Fruit fly (Drosophila melanogaster) whole organism, embryonic: Measurements from ENCODE around the gene mRpS26.
A peak's percentile ranks its signal among the peaks of the same experiment; 100 is the strongest.

Experiments used
- Blimp-1 ChIP-seq: fragments of 200-800 bp; sonication (Bioruptor generic); optimal IDR thresholded peaks from 3 replicates; lab custom pipeline; 2018; ENCODE audit warnings: missing biosample characterization, missing genetic modification characterization, mild to moderate bottlenecking, moderate library complexity, missing genetic modification reagents
- CG10209 ChIP-seq: fragments of 200-800 bp; sonication (Bioruptor generic); optimal IDR thresholded peaks from 3 replicates; lab custom pipeline; 2017; ENCODE audit warnings: missing biosample characterization, mild to moderate bottlenecking, missing genetic modification characterization, missing genetic modification reagents
- CG11504 ChIP-seq: fragments of 200-800 bp; sonication (Bioruptor generic); optimal IDR thresholded peaks from 3 replicates; lab custom pipeline; 2019; ENCODE audit warnings: missing biosample characterization, mild to moderate bottlenecking, missing genetic modification characterization, moderate library complexity
- CG11560 ChIP-seq: fragments of 200-800 bp; sonication (Bioruptor generic); IDR thresholded peaks from 3 replicates; pipeline ENCODE4 v1.3.6; 2022; ENCODE audit warnings: missing biosample characterization, missing genetic modification characterization
- CG11695 ChIP-seq: fragments of 200-800 bp; sonication (Bioruptor generic); IDR thresholded peaks from 3 replicates; pipeline ENCODE4 v1.3.6; 2022; ENCODE audit warnings: missing biosample characterization, missing genetic modification characterization
- CG13123 ChIP-seq: fragments of 200-800 bp; sonication (Bioruptor generic); optimal IDR thresholded peaks from 2 replicates; lab custom pipeline; 2016; ENCODE audit warnings: missing biosample characterization, missing genetic modification characterization
- CG13775 ChIP-seq: fragments of 200-800 bp; sonication (Bioruptor generic); optimal IDR thresholded peaks from 3 replicates; lab custom pipeline; 2017; ENCODE audit warnings: missing biosample characterization, mild to moderate bottlenecking, missing genetic modification characterization
- CG14014 ChIP-seq: fragments of 200-800 bp; sonication (Bioruptor generic); IDR thresholded peaks from 2 replicates; pipeline ENCODE4 v1.3.6; 2022; ENCODE audit warnings: missing biosample characterization, missing genetic modification characterization
- CG15269 ChIP-seq: fragments of 200-800 bp; sonication (Bioruptor generic); optimal IDR thresholded peaks from 2 replicates; lab custom pipeline; 2018; ENCODE audit warnings: missing biosample characterization, mild to moderate bottlenecking, missing genetic modification characterization, moderate library complexity
- CG15696 ChIP-seq: fragments of 200-800 bp; sonication (Bioruptor generic); optimal IDR thresholded peaks from 2 replicates; lab custom pipeline; 2019; ENCODE audit warnings: missing biosample characterization, mild to moderate bottlenecking, missing genetic modification characterization, moderate library complexity
- CG16813 ChIP-seq: fragments of 200-800 bp; sonication (Bioruptor generic); IDR thresholded peaks from 3 replicates; pipeline ENCODE4 v1.3.6; 2022; ENCODE audit warnings: missing biosample characterization, missing genetic modification characterization; ENCODE audit not compliant: partially characterized antibody
- CG17612 ChIP-seq: fragments of 200-800 bp; sonication (Bioruptor generic); IDR thresholded peaks from 2 replicates; pipeline ENCODE4 v1.3.6; 2022; ENCODE audit warnings: missing biosample characterization, missing genetic modification characterization
- CG2199 ChIP-seq: fragments of 200-800 bp; sonication (Bioruptor generic); IDR thresholded peaks from 3 replicates; pipeline ENCODE4 v1.3.6; 2022; ENCODE audit warnings: missing biosample characterization, missing genetic modification characterization
- CG2678 ChIP-seq: fragments of 200-800 bp; sonication (Bioruptor generic); optimal IDR thresholded peaks from 3 replicates; lab custom pipeline; 2019; ENCODE audit warnings: missing biosample characterization, mild to moderate bottlenecking, missing genetic modification characterization, moderate library complexity
- CG4707 ChIP-seq: fragments of 200-800 bp; sonication (Bioruptor generic); optimal IDR thresholded peaks from 2 replicates; lab custom pipeline; 2018; ENCODE audit warnings: missing biosample characterization, mild to moderate bottlenecking, missing genetic modification characterization, moderate library complexity
- CG6175 ChIP-seq: fragments of 200-800 bp; sonication (Bioruptor generic); IDR thresholded peaks from 3 replicates; pipeline ENCODE4 v1.3.6; 2022; ENCODE audit warnings: missing biosample characterization, missing genetic modification characterization
- CG7357 ChIP-seq: fragments of 200-800 bp; sonication (Bioruptor generic); IDR thresholded peaks from 3 replicates; pipeline ENCODE4 v1.3.6; 2022; ENCODE audit warnings: missing biosample characterization, missing genetic modification characterization
- CG7839 ChIP-seq: fragments of 200-800 bp; sonication (Bioruptor generic); optimal IDR thresholded peaks from 3 replicates; lab custom pipeline; 2018; ENCODE audit warnings: missing biosample characterization, mild to moderate bottlenecking, missing genetic modification characterization, moderate library complexity
- D19B ChIP-seq: fragments of 200-800 bp; sonication (Bioruptor generic); optimal IDR thresholded peaks from 2 replicates; lab custom pipeline; 2017; ENCODE audit warnings: missing biosample characterization, mild to moderate bottlenecking, missing genetic modification characterization
- E2f2 ChIP-seq: fragments of 200-800 bp; sonication (Bioruptor generic); IDR thresholded peaks from 2 replicates; pipeline ENCODE4 v1.3.6; 2022; ENCODE audit warnings: missing biosample characterization, missing genetic modification characterization
- Eip74EF ChIP-seq, 2 experiments: fragments of 200-800 bp in 1 of 2; fragments of >200 bp in 1 of 2; sonication (Bioruptor generic) in 1 of 2; optimal IDR thresholded peaks; 2 replicates each; lab custom pipeline; 2017 to 2019; ENCODE audit warnings: missing biosample characterization in 2 of 2, missing genetic modification characterization in 2 of 2, mild to moderate bottlenecking in 1 of 2, moderate library complexity in 1 of 2
- Ets65A ChIP-seq: fragments of 200-800 bp; sonication (Bioruptor generic); peaks from one replicate; lab custom pipeline; 2016; ENCODE audit warnings: missing biosample characterization, missing genetic modification characterization
- H2.0 ChIP-seq: fragments of 200-800 bp; sonication (Bioruptor generic); IDR thresholded peaks from 2 replicates; pipeline ENCODE4 v1.3.6; 2022; ENCODE audit warnings: missing biosample characterization, missing genetic modification characterization
- HLH4C ChIP-seq: fragments of 200-800 bp; sonication (Bioruptor generic); IDR thresholded peaks from 3 replicates; pipeline ENCODE4 v1.3.6; 2022; ENCODE audit warnings: missing biosample characterization, missing genetic modification characterization; ENCODE audit not compliant: partially characterized antibody
- HmgZ ChIP-seq: fragments of 200-800 bp; sonication (Bioruptor generic); optimal IDR thresholded peaks from 2 replicates; lab custom pipeline; 2018; ENCODE audit warnings: missing biosample characterization, mild to moderate bottlenecking, missing genetic modification characterization
- Hr51 ChIP-seq, 2 experiments: fragments of 200-800 bp; sonication (Bioruptor generic); optimal IDR thresholded peaks; 2 replicates in 1 of 2; 3 replicates in 1 of 2; lab custom pipeline; 2016 to 2018; ENCODE audit warnings: missing biosample characterization in 2 of 2, missing genetic modification characterization in 2 of 2, mild to moderate bottlenecking in 1 of 2, moderate library complexity in 1 of 2
- Max ChIP-seq: fragments of 200-800 bp; sonication (Bioruptor generic); optimal IDR thresholded peaks from 2 replicates; lab custom pipeline; 2016; ENCODE audit warnings: missing biosample characterization, mild to moderate bottlenecking, missing genetic modification characterization
- Med ChIP-seq: fragments of 200-800 bp; sonication (Bioruptor generic); peaks from one replicate; lab custom pipeline; 2016; ENCODE audit warnings: missing biosample characterization, missing genetic modification characterization, mild to moderate bottlenecking, inconsistent platforms, moderate library complexity
- Nf-YA ChIP-seq: fragments of 200-800 bp; sonication (Bioruptor generic); IDR thresholded peaks from 2 replicates; pipeline ENCODE4 v1.3.6; 2022; ENCODE audit warnings: missing biosample characterization, missing genetic modification characterization
- Spps ChIP-seq: fragments of 200-800 bp; sonication (Bioruptor generic); optimal IDR thresholded peaks from 2 replicates; lab custom pipeline; 2018; ENCODE audit warnings: missing biosample characterization, mild to moderate bottlenecking, missing genetic modification characterization
- dmrt99B ChIP-seq: fragments of 200-800 bp; sonication (Bioruptor generic); optimal IDR thresholded peaks from 2 replicates; lab custom pipeline; 2018; ENCODE audit warnings: missing biosample characterization, mild to moderate bottlenecking, missing genetic modification characterization, moderate library complexity
- fd96Cb ChIP-seq: fragments of 200-800 bp; sonication (Bioruptor generic); optimal IDR thresholded peaks from 2 replicates; lab custom pipeline; 2018; ENCODE audit warnings: missing biosample characterization, mild to moderate bottlenecking, missing genetic modification characterization, moderate library complexity
- fu2 ChIP-seq: fragments of 200-800 bp; sonication (Bioruptor generic); optimal IDR thresholded peaks from 2 replicates; lab custom pipeline; 2016; ENCODE audit warnings: missing biosample characterization, missing genetic modification characterization
- gem ChIP-seq: fragments of 200-800 bp; sonication (Bioruptor generic); optimal IDR thresholded peaks from 2 replicates; lab custom pipeline; 2019; ENCODE audit warnings: missing biosample characterization, mild to moderate bottlenecking, missing genetic modification characterization, moderate library complexity
- grau ChIP-seq: fragments of 200-800 bp; optimal IDR thresholded peaks from 3 replicates; lab custom pipeline; 2019; ENCODE audit warnings: missing biosample characterization, mild to moderate bottlenecking, missing genetic modification characterization, moderate library complexity
- her ChIP-seq: fragments of 200-800 bp; sonication (Bioruptor generic); optimal IDR thresholded peaks from 2 replicates; lab custom pipeline; 2016; ENCODE audit warnings: missing biosample characterization, missing genetic modification characterization
- ken ChIP-seq: fragments of 200-800 bp; sonication (Bioruptor generic); IDR thresholded peaks from 3 replicates; pipeline ENCODE4 v1.3.6; 2022; ENCODE audit warnings: missing biosample characterization, missing genetic modification characterization
- onecut ChIP-seq: fragments of 200-800 bp; sonication (Bioruptor generic); IDR thresholded peaks from 2 replicates; pipeline ENCODE4 v1.3.6; 2022; ENCODE audit warnings: missing biosample characterization, missing genetic modification characterization
- pan ChIP-seq, 4 experiments: fragments of >200 bp in 3 of 4; fragments of 200-800 bp in 1 of 4; sonication (Bioruptor generic) in 1 of 4; optimal IDR thresholded peaks in 3 of 4; IDR thresholded peaks in 1 of 4; 2 replicates each; pipeline versions ENCODE4 v1.3.6 to Lab custom; 2017 to 2022; ENCODE audit warnings: missing biosample characterization in 2 of 4, missing genetic modification characterization in 2 of 4, mixed read lengths in 1 of 4
- row ChIP-seq: fragments of 200-800 bp; sonication (Bioruptor generic); IDR thresholded peaks from 3 replicates; pipeline ENCODE4 v1.3.6; 2022; ENCODE audit warnings: missing biosample characterization, missing genetic modification characterization
- sc ChIP-seq, 3 experiments: fragments of >200 bp in 2 of 3; fragments of 200-800 bp in 1 of 3; sonication (Bioruptor generic) in 1 of 3; optimal IDR thresholded peaks; 2 replicates in 2 of 3; 3 replicates in 1 of 3; lab custom pipeline; 2017; ENCODE audit warnings: mild to moderate bottlenecking in 1 of 3, missing biosample characterization in 1 of 3, missing genetic modification characterization in 1 of 3, missing genetic modification reagents in 1 of 3
- scrt ChIP-seq: fragments of 200-800 bp; sonication (Bioruptor generic); optimal IDR thresholded peaks from 2 replicates; lab custom pipeline; 2018; ENCODE audit warnings: missing biosample characterization, mild to moderate bottlenecking, missing genetic modification characterization, moderate library complexity
- stwl ChIP-seq: fragments of 200-800 bp; sonication (Bioruptor generic); optimal IDR thresholded peaks from 3 replicates; lab custom pipeline; 2018; ENCODE audit warnings: missing biosample characterization, mild to moderate bottlenecking, missing genetic modification characterization, moderate library complexity
- sug ChIP-seq: fragments of 200-800 bp; optimal IDR thresholded peaks from 2 replicates; lab custom pipeline; 2019; ENCODE audit warnings: missing biosample characterization, mild to moderate bottlenecking, missing genetic modification characterization, moderate library complexity
- wor ChIP-seq: fragments of 200-800 bp; sonication (Bioruptor generic); IDR thresholded peaks from 2 replicates; pipeline ENCODE4 v1.3.6; 2022; ENCODE audit warnings: missing biosample characterization, missing genetic modification characterization
- yki ChIP-seq: fragments of >200 bp; optimal IDR thresholded peaks from 3 replicates; lab custom pipeline; 2018
- zen ChIP-seq: fragments of 200-800 bp; sonication (Bioruptor generic); optimal IDR thresholded peaks from 3 replicates; lab custom pipeline; 2018; ENCODE audit warnings: missing biosample characterization, mild to moderate bottlenecking, missing genetic modification characterization, moderate library complexity
- zen2 ChIP-seq: fragments of 200-800 bp; sonication (Bioruptor generic); IDR thresholded peaks from 3 replicates; pipeline ENCODE4 v1.3.6; 2022; ENCODE audit warnings: missing biosample characterization, missing genetic modification characterization; ENCODE audit not compliant: partially characterized antibody

Gene mRpS26

dm6 chr3L:18088027-18088426, 18.4 kb upstream of the mRpS26 start (continued):
- TF ChIP-seq CG15696 (tag; lab: Kevin White, UChicago): peak; percentile 12
- TF ChIP-seq HmgZ (tag; lab: Kevin White, UChicago): peak; percentile 4
- TF ChIP-seq CG7839 (tag; lab: Kevin White, UChicago): peak; percentile 34
- no peak for TF ChIP-seq Nf-YA (GFP tag; lab: Robert Waterston, UW)
- TF ChIP-seq Eip74EF (GFP tag; optimal IDR thresholded peaks at IDR 0.05; lab: Kevin White, UChicago): peak in 1 of 2 experiments; percentile 99
- TF ChIP-seq zen2 (GFP tag; lab: Robert Waterston, UW): no peak
- peak; percentile 47; the same call in 2 of the 3 replicates for TF ChIP-seq HLH4C (GFP tag; lab: Robert Waterston, UW)
- TF ChIP-seq sug: peak; percentile 29
- TF ChIP-seq CG11560: no peak
- TF ChIP-seq Ets65A: peak; percentile 69
- no peak for TF ChIP-seq CG11695
- TF ChIP-seq CG16813 (GFP tag; lab: Robert Waterston, UW): peak; percentile 43; the same call in 1 of the 3 replicates
- peak; percentile 20 for TF ChIP-seq yki (lab: Kevin White, UChicago)

DNA sequence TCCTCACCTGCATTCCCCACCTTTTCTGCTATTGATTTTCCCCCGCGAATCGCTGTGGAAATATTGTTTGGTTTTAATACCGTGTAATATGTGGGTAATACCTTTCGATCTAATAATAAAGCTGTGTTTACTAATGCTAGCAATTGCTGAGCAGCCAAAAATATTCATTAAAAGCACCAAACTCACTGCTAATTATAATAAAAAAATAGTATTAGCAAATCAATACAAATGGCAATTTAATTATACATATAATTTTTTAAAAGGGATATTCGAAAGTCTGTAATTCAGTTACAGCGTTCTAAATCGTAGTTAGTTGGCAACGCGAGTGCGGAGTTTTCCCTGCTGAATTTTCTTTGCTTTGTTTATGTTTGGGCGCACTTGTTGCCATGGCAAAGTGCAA, 12.5 kb upstream of the mRpS26 start:
- TF ChIP-seq CG2678 (tag; lab: Kevin White, UChicago) (peak; percentile 18), Ets65A (peak; percentile 49), CG15269 (tag; lab: Kevin White, UChicago) (peak; percentile 2), pan (optimal IDR thresholded peaks at IDR 0.05; lab: Kevin White, UChicago) (no peak), pan (GFP tag; optimal IDR thresholded peaks at IDR 0.05 in 1 of 2, IDR thresholded peaks at IDR 0.05 in 1 of 2) (peak in 1 of 2 experiments; percentile 12), Hr51 (GFP tag; optimal IDR thresholded peaks at IDR 0.05; lab: Kevin White, UChicago) (peak in 1 of 2 experiments; percentile 2), CG11504 (tag; lab: Kevin White, UChicago) (peak; percentile 15), scrt (GFP tag; lab: Kevin White, UChicago) (peak; percentile 46), Spps (no peak), D19B (GFP tag; lab: Kevin White, UChicago) (peak; percentile 76), stwl (tag; lab: Kevin White, UChicago) (peak; percentile 7), ken (no peak), Med (GFP tag; lab: Kevin White, UChicago) (peak; percentile 49), dmrt99B (peak; percentile 18), CG10209 (GFP tag; lab: Kevin White, UChicago) (peak; percentile 9), row (GFP tag; lab: Robert Waterston, UW) (peak; percentile 55; the same call in 2 of the 3 replicates), E2f2 (GFP tag; lab: Robert Waterston, UW) (no peak), Max (GFP tag; lab: Kevin White, UChicago) (no peak), fd96Cb (tag; lab: Kevin White, UChicago) (no peak), onecut (peak; percentile 81), grau (tag; lab: Kevin White, UChicago) (peak; percentile 1), gem (tag; lab: Kevin White, UChicago) (peak; percentile 12)
- TF ChIP-seq, all 482 proteins: peak for 16

DNA sequence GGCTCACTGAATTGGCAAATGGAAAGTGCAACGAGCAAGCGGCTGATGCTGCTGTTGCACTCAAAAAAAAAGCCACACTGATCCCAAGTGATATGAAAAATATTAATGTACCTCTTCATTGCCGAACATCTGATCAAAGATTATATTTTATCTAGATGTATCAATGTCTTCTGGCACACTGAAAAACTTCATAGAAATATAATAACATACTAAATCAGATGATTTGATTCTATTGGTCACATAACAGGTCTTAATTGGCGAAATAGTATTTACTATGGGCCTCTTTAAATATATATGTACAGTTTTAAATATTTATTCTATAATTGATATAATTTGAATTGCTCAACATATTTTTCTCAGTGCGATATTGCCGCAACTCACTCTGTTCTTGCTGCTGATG, 9.7 kb upstream of the mRpS26 start:
- TF ChIP-seq Blimp-1 (GFP tag; lab: Kevin White, UChicago): peak; percentile 19
- no peak for TF ChIP-seq CG2199
- no peak for TF ChIP-seq wor (GFP tag; lab: Robert Waterston, UW)
- TF ChIP-seq CG17612 (GFP tag; lab: Robert Waterston, UW): no peak
- no peak for TF ChIP-seq CG6175
- no peak for TF ChIP-seq CG13775 (GFP tag; lab: Kevin White, UChicago)
- TF ChIP-seq zen (tag; lab: Kevin White, UChicago): no peak
- TF ChIP-seq CG13123 (GFP tag; lab: Kevin White, UChicago): no peak
- no peak for TF ChIP-seq CG7357 (GFP tag; lab: Robert Waterston, UW)
- no peak for TF ChIP-seq fu2
- no peak for TF ChIP-seq her (GFP tag; lab: Kevin White, UChicago)
- TF ChIP-seq sc (optimal IDR thresholded peaks at IDR 0.05; lab: Kevin White, UChicago): no peak
- TF ChIP-seq sc (GFP tag; optimal IDR thresholded peaks at IDR 0.05; lab: Kevin White, UChicago): no peak
- TF ChIP-seq CG4707: no peak
- no peak for TF ChIP-seq H2.0 (GFP tag; lab: Robert Waterston, UW)
- TF ChIP-seq CG14014 (GFP tag; lab: Robert Waterston, UW): no peak
